In the genomic region with DNA sequence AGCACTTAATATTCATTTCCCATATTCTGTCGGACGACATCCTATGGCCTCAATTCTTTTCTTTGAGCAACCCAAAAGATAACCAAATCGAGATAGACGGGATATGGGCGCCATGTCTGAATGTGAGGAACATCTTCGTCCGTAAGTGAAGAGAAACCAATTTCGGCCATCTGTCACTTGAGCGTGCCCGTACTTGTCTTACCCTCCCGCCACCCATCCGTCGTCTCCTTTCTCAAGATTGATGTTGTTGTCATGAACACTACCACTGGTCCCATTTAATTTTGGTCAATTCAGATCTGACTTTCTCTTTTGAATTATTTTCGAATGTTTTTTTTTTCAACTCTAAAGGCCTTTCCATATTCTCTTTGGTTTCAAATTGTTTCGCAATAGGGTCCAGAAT, we compare ENCODE assay signal across 6 worm cellular contexts.
TF ChIP-seq lines count a peak whose summit lies in the region.

No protein-coding gene starts in this region.

TF ChIP-seq in whole organism, L1 larva, 84 proteins besides CTCF, POLR2A, EP300 and RAD21:
- TF ChIP-seq blmp-1 (tag; optimal IDR thresholded peaks at IDR 0.05; lab: Kevin White, UChicago) = peak; percentile 52
- peak in 1 of 2 experiments; percentile 29 for TF ChIP-seq ztf-11 (tag; optimal IDR thresholded peaks at IDR 0.05; lab: Kevin White, UChicago)
- no peak for TF ChIP-seq hpl-2 (GFP tag; optimal IDR thresholded peaks at IDR 0.05; lab: Kevin White, UChicago)
- peak; percentile 22 for TF ChIP-seq lin-14 (GFP tag; optimal IDR thresholded peaks at IDR 0.05; lab: Kevin White, UChicago)
- no peak for TF ChIP-seq nhr-85 (tag; lab: Kevin White, UChicago)

TF ChIP-seq in whole organism, L2 larva, 48 proteins besides CTCF, POLR2A, EP300 and RAD21:
- TF ChIP-seq gmeb-1 (tag; optimal IDR thresholded peaks at IDR 0.05; lab: Kevin White, UChicago) = no peak
- TF ChIP-seq lin-11 (tag; optimal IDR thresholded peaks at IDR 0.05; lab: Kevin White, UChicago) = no peak
- no peak for TF ChIP-seq fos-1 (tag; optimal IDR thresholded peaks at IDR 0.05; lab: Kevin White, UChicago)
- peak; percentile 16 for TF ChIP-seq mab-5 (tag; optimal IDR thresholded peaks at IDR 0.05; lab: Kevin White, UChicago)

TF ChIP-seq in whole organism, L3 larva, 47 proteins besides CTCF, POLR2A, EP300 and RAD21:
- TF ChIP-seq ceh-82 (tag; optimal IDR thresholded peaks at IDR 0.05; lab: Kevin White, UChicago) (no peak), lin-39 (tag; optimal IDR thresholded peaks at IDR 0.05; lab: Kevin White, UChicago) (peak; percentile 64), ama-1 (optimal IDR thresholded peaks at IDR 0.05; lab: Kevin White, UChicago) (no peak), egl-27 (tag; optimal IDR thresholded peaks at IDR 0.05; lab: Kevin White, UChicago) (no peak), nhr-28 (tag; optimal IDR thresholded peaks at IDR 0.05; lab: Kevin White, UChicago) (no peak), unc-62 (GFP tag; optimal IDR thresholded peaks at IDR 0.05; lab: Kevin White, UChicago) (no peak), zag-1 (tag; optimal IDR thresholded peaks at IDR 0.05; lab: Kevin White, UChicago) (no peak), nhr-237 (tag; optimal IDR thresholded peaks at IDR 0.05; lab: Kevin White, UChicago) (no peak)

TF ChIP-seq in whole organism, L4 larva, 104 proteins besides CTCF, POLR2A, EP300 and RAD21:
- TF ChIP-seq aha-1 (tag; lab: Kevin White, UChicago) (peak; percentile 22), dve-1 (tag; optimal IDR thresholded peaks at IDR 0.05; lab: Kevin White, UChicago; ENCODE audit: insufficient read depth) (no peak)

TF ChIP-seq in whole organism, late embryonic, 69 proteins besides CTCF, POLR2A, EP300 and RAD21:
- peak; percentile 12 for TF ChIP-seq unc-42 (tag; optimal IDR thresholded peaks at IDR 0.05; lab: Kevin White, UChicago)
- no peak for TF ChIP-seq hlh-30 (tag; optimal IDR thresholded peaks at IDR 0.05; lab: Kevin White, UChicago; ENCODE audit: insufficient read depth)
- no peak for TF ChIP-seq K09A11.1 (tag; optimal IDR thresholded peaks at IDR 0.05; lab: Kevin White, UChicago; ENCODE audit: insufficient read depth)
- TF ChIP-seq tbx-7 (tag; optimal IDR thresholded peaks at IDR 0.05; lab: Kevin White, UChicago) = no peak
- no peak for TF ChIP-seq pros-1 (tag; optimal IDR thresholded peaks at IDR 0.05; lab: Kevin White, UChicago)

TF ChIP-seq in whole organism, mixed stage, embryonic, 35 proteins besides CTCF, POLR2A, EP300 and RAD21:
- TF ChIP-seq lin-13 (tag; optimal IDR thresholded peaks at IDR 0.05; lab: Kevin White, UChicago) = no peak
- TF ChIP-seq drap-1 (GFP tag; optimal IDR thresholded peaks at IDR 0.05; lab: Kevin White, UChicago) = no peak
- no peak for TF ChIP-seq unc-39 (tag; optimal IDR thresholded peaks at IDR 0.05; lab: Kevin White, UChicago)
- no peak for TF ChIP-seq elt-3 (tag; optimal IDR thresholded peaks at IDR 0.05; lab: Kevin White, UChicago)
- TF ChIP-seq ham-2 (GFP tag; optimal IDR thresholded peaks at IDR 0.05; lab: Kevin White, UChicago) = no peak
- no peak for TF ChIP-seq blmp-1 (tag; optimal IDR thresholded peaks at IDR 0.05; lab: Kevin White, UChicago)
- no peak for TF ChIP-seq nhr-28 (tag; optimal IDR thresholded peaks at IDR 0.05; lab: Kevin White, UChicago)
- TF ChIP-seq nhr-12 (tag; optimal IDR thresholded peaks at IDR 0.05; lab: Kevin White, UChicago) = no peak
- TF ChIP-seq tbx-8 (GFP tag; optimal IDR thresholded peaks at IDR 0.05; lab: Kevin White, UChicago) = no peak
- no peak for TF ChIP-seq sptf-1 (tag; optimal IDR thresholded peaks at IDR 0.05; lab: Kevin White, UChicago)
- no peak for TF ChIP-seq snpc-4 (tag; optimal IDR thresholded peaks at IDR 0.05; lab: Kevin White, UChicago)
- peak; percentile 22 for TF ChIP-seq ces-1 (GFP tag; optimal IDR thresholded peaks at IDR 0.05; lab: Kevin White, UChicago)
- TF ChIP-seq hlh-1 (tag; optimal IDR thresholded peaks at IDR 0.05; lab: Kevin White, UChicago) = no peak
- TF ChIP-seq elt-1 (tag; optimal IDR thresholded peaks at IDR 0.05; lab: Kevin White, UChicago; ENCODE audit: borderline replicate concordance, insufficient read depth) = no peak
- no peak for TF ChIP-seq M03D4.4 (tag; optimal IDR thresholded peaks at IDR 0.05; lab: Kevin White, UChicago)
- TF ChIP-seq flh-1 (GFP tag; optimal IDR thresholded peaks at IDR 0.05; lab: Kevin White, UChicago) = no peak
- TF ChIP-seq lin-32 (GFP tag; optimal IDR thresholded peaks at IDR 0.05; lab: Kevin White, UChicago) = peak; percentile 62
- TF ChIP-seq cnd-1 (tag; optimal IDR thresholded peaks at IDR 0.05; lab: Kevin White, UChicago) = peak; percentile 73
- no peak for TF ChIP-seq lsy-2 (tag; optimal IDR thresholded peaks at IDR 0.05; lab: Kevin White, UChicago)
- TF ChIP-seq sem-2 (GFP tag; optimal IDR thresholded peaks at IDR 0.05; lab: Kevin White, UChicago) = no peak
- no peak for TF ChIP-seq nhr-237 (tag; optimal IDR thresholded peaks at IDR 0.05; lab: Kevin White, UChicago)

Comparison
In these comparisons a context has a peak if more than half of its experiments do, and no peak if none do; other contexts are left out.
1. Of the 29 proteins assayed by ChIP-seq in both whole organism, L4 larva and whole organism, L1 larva: peak only in whole organism, L4 larva: aha-1; only in whole organism, L1 larva: none; in both: none; in neither: 27; mixed calls (peak in some experiments, not most) for 1.